Worm (Caenorhabditis elegans) whole organism, midembryonic: ENCODE data around the gene ttll-5.

Experiments
- T22C8.4 ChIP-seq: fragments of 200-800 bp; sonication (Bioruptor generic); IDR thresholded peaks from 2 replicates; pipeline ENCODE4 v1.3.6; 2022; ENCODE audit warnings: missing genetic modification characterization, missing compliant biosample characterization
- cog-1 ChIP-seq: sonication (generic microtip); optimal IDR thresholded peaks from 2 replicates; lab custom pipeline; 2016; ENCODE audit warnings: missing genetic modification characterization, missing compliant biosample characterization
- klf-2 ChIP-seq: fragments of 200-800 bp; sonication (Bioruptor generic); conservative IDR thresholded peaks from 2 replicates; pipeline ENCODE4 v1.3.6; 2022; ENCODE audit warnings: missing genetic modification reagents, missing genetic modification characterization, missing compliant biosample characterization
- med-1 ChIP-seq: sonication (generic microtip); optimal IDR thresholded peaks from 2 replicates; lab custom pipeline; 2017; ENCODE audit warnings: missing genetic modification characterization, mild to moderate bottlenecking, missing compliant biosample characterization, antibody characterized with exemption, missing genetic modification reagents; ENCODE audit not compliant: insufficient read depth

DNA sequence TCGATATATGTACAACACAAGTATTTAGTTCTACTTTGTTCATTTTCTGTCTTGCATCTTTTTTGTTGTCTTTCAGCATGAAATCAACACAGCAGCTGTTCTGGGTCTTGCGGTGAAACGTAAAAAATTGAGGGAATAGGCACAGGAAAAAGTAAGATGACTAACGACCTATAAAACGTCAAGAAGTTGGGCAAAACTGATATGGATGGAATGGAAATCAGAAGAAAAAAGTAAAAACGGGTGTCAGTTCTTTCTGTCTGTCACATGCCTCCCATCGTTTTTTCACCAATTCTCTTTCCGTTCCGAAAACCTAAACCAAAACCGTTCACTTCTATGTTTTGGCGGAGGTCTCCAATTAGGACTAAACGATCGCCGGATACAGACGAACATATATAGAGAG lies 7.9 kb upstream of the ttll-5 start:
- TF ChIP-seq T22C8.4 (GFP tag; lab: Robert Waterston, UW) (no peak), klf-2 (GFP tag; lab: Robert Waterston, UW) (no peak), cog-1 (tag; lab: Kevin White, UChicago) (no peak), med-1 (GFP tag; lab: Kevin White, UChicago) (no peak)
